Fruit fly (Drosophila melanogaster): ENCODE measurements around the gene CG7632.

CG7632 gene

DNA sequence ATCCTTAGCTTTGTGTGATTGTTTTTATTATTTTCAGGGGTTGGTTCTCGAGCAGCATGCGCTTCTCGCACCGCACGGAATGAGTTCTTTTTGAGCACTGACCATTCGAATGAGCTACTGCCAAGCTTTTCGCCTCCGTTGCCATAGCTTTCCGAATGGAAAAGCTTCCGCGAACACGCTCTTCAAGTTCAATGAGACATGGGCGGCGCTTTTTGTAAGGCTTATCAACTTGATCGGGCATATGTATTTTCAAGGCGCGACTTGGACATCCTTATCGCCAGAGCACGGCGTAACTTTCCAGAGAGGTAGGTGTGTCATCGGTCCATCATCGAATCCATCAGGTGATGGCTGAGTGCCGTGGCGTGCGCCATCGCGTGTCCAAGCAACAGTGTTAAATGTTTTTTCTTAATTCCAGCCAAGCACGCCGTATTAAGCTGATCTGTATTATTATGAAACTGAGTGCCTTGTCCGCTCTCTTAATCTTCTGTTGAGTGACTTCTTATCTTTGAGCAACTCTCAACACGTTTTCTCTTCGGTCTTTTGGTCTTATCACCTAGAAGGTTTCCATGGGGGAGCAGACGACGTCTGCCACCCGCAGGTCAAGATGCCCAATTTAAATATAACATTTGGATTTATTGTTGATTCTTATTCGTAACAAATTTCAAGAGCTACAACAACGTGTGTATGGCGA, 24.5 kb upstream of the CG7632 start, which contains the start of gene AcCoAS (continued):
- TF ChIP-seq chinmo (GFP tag; IDR thresholded peaks at IDR 0.05; ENCODE audit: partially characterized antibody) (peak; percentile 81; the same call in 2 of the 4 replicates), CG10321 (GFP tag; IDR thresholded peaks at IDR 0.05) (no peak), vvl (GFP tag; IDR thresholded peaks at IDR 0.05) (peak; percentile 33; the same call in 1 of the 2 replicates), CG9727 (GFP tag; optimal IDR thresholded peaks at IDR 0.05) (peak; percentile 38), CG15073 (GFP tag; optimal IDR thresholded peaks at IDR 0.05) (no peak), Deaf1 (tag; optimal IDR thresholded peaks at IDR 0.05) (peak; percentile 92), maf-S (GFP tag; optimal IDR thresholded peaks at IDR 0.05) (no peak), p53 (GFP tag; optimal IDR thresholded peaks at IDR 0.05) (no peak), CG1024 (GFP tag; IDR thresholded peaks at IDR 0.05) (no peak), CG8765 (GFP tag; IDR thresholded peaks at IDR 0.05) (no peak), nmo (GFP tag; optimal IDR thresholded peaks at IDR 0.05) (no peak), hbn (GFP tag; IDR thresholded peaks at IDR 0.05; ENCODE audit: partially characterized antibody) (no peak), sima (GFP tag; optimal IDR thresholded peaks at IDR 0.05) (no peak), CG1233 (GFP tag; optimal IDR thresholded peaks at IDR 0.05) (peak; percentile 31), Chrac-16 (GFP tag; optimal IDR thresholded peaks at IDR 0.05) (no peak), CG10979 (tag; optimal IDR thresholded peaks at IDR 0.05) (no peak), CG17186 (GFP tag; optimal IDR thresholded peaks at IDR 0.05) (no peak), CG2199 (GFP tag; IDR thresholded peaks at IDR 0.05) (no peak), Xrp1 (GFP tag; IDR thresholded peaks at IDR 0.05) (no peak), tin (GFP tag; optimal IDR thresholded peaks at IDR 0.05) (no peak), CG12236 (GFP tag; optimal IDR thresholded peaks at IDR 0.05) (no peak), peb (GFP tag; IDR thresholded peaks at IDR 0.05) (no peak), CHES-1-like (GFP tag; optimal IDR thresholded peaks at IDR 0.05) (peak; percentile 2), CG7987 (GFP tag; optimal IDR thresholded peaks at IDR 0.05) (peak; percentile 97), pum (GFP tag; optimal IDR thresholded peaks at IDR 0.05) (no peak), Atf-2 (GFP tag; optimal IDR thresholded peaks at IDR 0.05) (no peak), CG15601 (tag; optimal IDR thresholded peaks at IDR 0.05) (no peak), mam (GFP tag; optimal IDR thresholded peaks at IDR 0.05) (peak; percentile 19), emc (GFP tag; optimal IDR thresholded peaks at IDR 0.05) (no peak), ab (GFP tag; optimal IDR thresholded peaks at IDR 0.05) (no peak), CG17359 (tag; optimal IDR thresholded peaks at IDR 0.05) (no peak), dmrt11E (tag; optimal IDR thresholded peaks at IDR 0.05) (no peak), unpg (GFP tag; optimal IDR thresholded peaks at IDR 0.05) (peak; percentile 27), CG15011 (GFP tag; optimal IDR thresholded peaks at IDR 0.05) (no peak), ATbp (GFP tag; optimal IDR thresholded peaks at IDR 0.05) (no peak), BtbVII (GFP tag; optimal IDR thresholded peaks at IDR 0.05) (peak; percentile 72), zfh2 (GFP tag; optimal IDR thresholded peaks at IDR 0.05) (peak; percentile 54), Sox102F (GFP tag; optimal IDR thresholded peaks at IDR 0.05) (no peak), gce (GFP tag; IDR thresholded peaks at IDR 0.05) (no peak), D19B (GFP tag; optimal IDR thresholded peaks at IDR 0.05) (no peak), cas (GFP tag; IDR thresholded peaks at IDR 0.05) (no peak), pzg (GFP tag; optimal IDR thresholded peaks at IDR 0.05) (peak; percentile 33), CG2120 (GFP tag; optimal IDR thresholded peaks at IDR 0.05) (peak; percentile 71), CG10462 (GFP tag; optimal IDR thresholded peaks at IDR 0.05) (no peak), CG10959 (GFP tag; IDR thresholded peaks at IDR 0.05) (no peak), CG8290 (GFP tag; optimal IDR thresholded peaks at IDR 0.05) (no peak), CG8290 (tag; optimal IDR thresholded peaks at IDR 0.05) (peak in 1 of 2 experiments; percentile 33), cato (GFP tag; optimal IDR thresholded peaks at IDR 0.05; ENCODE audit: borderline replicate concordance) (no peak), CG34376 (GFP tag; optimal IDR thresholded peaks at IDR 0.05) (peak; percentile 96), chn (GFP tag; optimal IDR thresholded peaks at IDR 0.05) (no peak), Hr3 (GFP tag; optimal IDR thresholded peaks at IDR 0.05) (no peak)
